Worm (Caenorhabditis elegans) whole organism, midembryonic: ENCODE data around the gene rfc-4.

Source experiments
- cog-1 ChIP-seq: sonication (generic microtip); optimal IDR thresholded peaks from 2 replicates; lab custom pipeline; 2016; ENCODE audit warnings: missing genetic modification characterization, missing compliant biosample characterization
- flt-1 ChIP-seq: fragments of 200-800 bp; sonication (Bioruptor generic); IDR thresholded peaks from 2 replicates; pipeline ENCODE4 v1.3.6; 2022; ENCODE audit warnings: missing genetic modification characterization, missing compliant biosample characterization
- klf-2 ChIP-seq: fragments of 200-800 bp; sonication (Bioruptor generic); conservative IDR thresholded peaks from 2 replicates; pipeline ENCODE4 v1.3.6; 2022; ENCODE audit warnings: missing genetic modification reagents, missing genetic modification characterization, missing compliant biosample characterization
- med-1 ChIP-seq: sonication (generic microtip); optimal IDR thresholded peaks from 2 replicates; lab custom pipeline; 2017; ENCODE audit warnings: missing genetic modification characterization, mild to moderate bottlenecking, missing compliant biosample characterization, antibody characterized with exemption, missing genetic modification reagents; ENCODE audit not compliant: insufficient read depth
- ref-1 ChIP-seq: fragments of 200-800 bp; sonication (Bioruptor generic); conservative IDR thresholded peaks from 2 replicates; pipeline ENCODE4 v1.3.6; 2022; ENCODE audit warnings: missing genetic modification reagents, missing genetic modification characterization, missing compliant biosample characterization
- tab-1 ChIP-seq: fragments of 200-800 bp; sonication (Bioruptor generic); IDR thresholded peaks from 2 replicates; pipeline ENCODE4 v1.3.6; 2022; ENCODE audit warnings: missing genetic modification characterization, missing compliant biosample characterization
- ztf-23 ChIP-seq: fragments of 200-800 bp; sonication (Bioruptor generic); IDR thresholded peaks from 2 replicates; pipeline ENCODE4 v1.3.6; 2022; ENCODE audit warnings: missing genetic modification reagents, missing genetic modification characterization, missing compliant biosample characterization
- ztf-29 ChIP-seq: fragments of 200-800 bp; sonication (Bioruptor generic); IDR thresholded peaks from 2 replicates; pipeline ENCODE4 v1.3.6; 2022; ENCODE audit warnings: missing genetic modification reagents, missing genetic modification characterization, missing compliant biosample characterization

- TF ChIP-seq ztf-23 (GFP tag; lab: Robert Waterston, UW) (no peak), cog-1 (tag; lab: Kevin White, UChicago) (no peak), tab-1 (GFP tag; lab: Robert Waterston, UW) (no peak), ztf-29 (GFP tag; lab: Robert Waterston, UW) (no peak), ref-1 (GFP tag; lab: Robert Waterston, UW) (no peak), med-1 (GFP tag; lab: Kevin White, UChicago) (no peak), klf-2 (no peak), flt-1 (GFP tag; lab: Robert Waterston, UW) (no peak)
Observed at ce11 chrIII:6953978-6954377, 18.1 kb upstream of the rfc-4 start.
